Worm (Caenorhabditis elegans) whole organism, L3 larva: ENCODE measurements around the gene irld-66.

Source experiments
- R02D3.7 ChIP-seq: fragments of 150-350 bp; optimal IDR thresholded peaks from 2 replicates; lab custom pipeline; 2014; ENCODE audit warnings: missing biosample characterization, missing genetic modification characterization
- aly-2 ChIP-seq: fragments of 150-350 bp; optimal IDR thresholded peaks from 2 replicates; lab custom pipeline; 2014; ENCODE audit warnings: missing biosample characterization, missing genetic modification characterization
- ama-1 ChIP-seq: fragments of 150-350 bp; optimal IDR thresholded peaks from 2 replicates; lab custom pipeline; 2018
- ceh-28 ChIP-seq: fragments of 150-350 bp; optimal IDR thresholded peaks from 2 replicates; lab custom pipeline; 2014; ENCODE audit warnings: missing biosample characterization, missing genetic modification reagents, missing genetic modification characterization
- egl-27 ChIP-seq: sonication (generic microtip); optimal IDR thresholded peaks from 4 replicates; lab custom pipeline; 2017; ENCODE audit warnings: missing biosample characterization, missing genetic modification reagents, missing genetic modification characterization
- elt-3 ChIP-seq, 3 experiments: fragments of 150-350 bp in 1 of 3; sonication (generic microtip) in 2 of 3; optimal IDR thresholded peaks; 2 replicates in 2 of 3; 4 replicates in 1 of 3; lab custom pipeline; 2014 to 2017; ENCODE audit warnings: missing biosample characterization in 3 of 3, missing genetic modification characterization in 3 of 3
- eor-1 ChIP-seq, 2 experiments: fragments of 150-350 bp; optimal IDR thresholded peaks; 2 replicates each; lab custom pipeline; 2014 to 2018; ENCODE audit warnings: missing biosample characterization in 2 of 2, missing genetic modification characterization in 2 of 2
- fkh-10 ChIP-seq: sonication (generic microtip); optimal IDR thresholded peaks from 2 replicates; lab custom pipeline; 2017; ENCODE audit warnings: missing biosample characterization, missing genetic modification reagents, missing genetic modification characterization
- lin-39 ChIP-seq: fragments of 150-350 bp; optimal IDR thresholded peaks from 2 replicates; lab custom pipeline; 2018; ENCODE audit warnings: missing biosample characterization, missing genetic modification reagents, missing genetic modification characterization
- mml-1 ChIP-seq: fragments of 150-350 bp; sonication (generic microtip); optimal IDR thresholded peaks from 3 replicates; lab custom pipeline; 2014; ENCODE audit warnings: missing biosample characterization, missing genetic modification characterization
- nfya-1 ChIP-seq: sonication (generic microtip); optimal IDR thresholded peaks from 2 replicates; lab custom pipeline; 2017; ENCODE audit warnings: missing genetic modification characterization, mild to moderate bottlenecking, missing compliant biosample characterization, antibody characterized with exemption, moderate library complexity; ENCODE audit not compliant: insufficient read depth
- nhr-12 ChIP-seq: fragments of 150-350 bp; optimal IDR thresholded peaks from 2 replicates; lab custom pipeline; 2014; ENCODE audit warnings: missing biosample characterization, missing genetic modification characterization
- nhr-237 ChIP-seq: fragments of 150-350 bp; optimal IDR thresholded peaks from 2 replicates; lab custom pipeline; 2014; ENCODE audit warnings: missing biosample characterization, missing genetic modification characterization

ce11 chrII:2943966-2944365 lies 3.3 kb upstream of the irld-66 start, which contains the start of the genes irld-50 and irld-49:
- TF ChIP-seq lin-39 (tag; lab: Kevin White, UChicago) (no peak), nhr-12 (tag; lab: Kevin White, UChicago) (no peak), egl-27 (tag; lab: Kevin White, UChicago) (no peak), mml-1 (tag; lab: Kevin White, UChicago) (no peak), nhr-237 (tag; lab: Kevin White, UChicago) (no peak), elt-3 (tag; optimal IDR thresholded peaks at IDR 0.05; lab: Kevin White, UChicago) (no peak), fkh-10 (GFP tag; lab: Kevin White, UChicago) (no peak), ceh-28 (no peak), ama-1 (lab: Kevin White, UChicago) (no peak), R02D3.7 (no peak), nfya-1 (no peak), eor-1 (tag; optimal IDR thresholded peaks at IDR 0.05; lab: Kevin White, UChicago) (no peak), aly-2 (tag; lab: Kevin White, UChicago) (no peak)
